Fruit fly (Drosophila melanogaster): ENCODE results near the gene CheA84a.

- TF ChIP-seq cnc (optimal IDR thresholded peaks at IDR 0.05): no peak
- TF ChIP-seq CG11617 (GFP tag; optimal IDR thresholded peaks at IDR 0.05): no peak
- no peak for TF ChIP-seq kay (GFP tag; ENCODE audit: borderline replicate concordance)
- no peak for TF ChIP-seq Mnt (GFP tag; optimal IDR thresholded peaks at IDR 0.05)
- no peak for TF ChIP-seq pad (GFP tag; optimal IDR thresholded peaks at IDR 0.05)
- TF ChIP-seq tj (GFP tag; optimal IDR thresholded peaks at IDR 0.05): no peak
- TF ChIP-seq bab1 (GFP tag; optimal IDR thresholded peaks at IDR 0.05): no peak
- no peak for TF ChIP-seq Crg-1 (GFP tag; optimal IDR thresholded peaks at IDR 0.05)
- TF ChIP-seq ovo (GFP tag; optimal IDR thresholded peaks at IDR 0.05): no peak
Observed at dm6 chr3R:8164850-8165249, 39.8 kb downstream of the CheA84a start.

All from whole organism, adult.